Fruit fly (Drosophila melanogaster) whole organism: ENCODE results near the gene ACXC.

Experiments
- CG8478 ChIP-seq: fragments of >200 bp; optimal IDR thresholded peaks from 2 replicates; lab custom pipeline; 2018; ENCODE audit warnings: inconsistent platforms
- EcR ChIP-seq, 2 experiments: fragments of >200 bp; optimal IDR thresholded peaks; 2 replicates each; lab custom pipeline; 2017; ENCODE audit warnings: missing biosample characterization in 2 of 2, missing genetic modification characterization in 2 of 2, missing genetic modification reagents in 2 of 2
- pan ChIP-seq: fragments of >200 bp; optimal IDR thresholded peaks from 2 replicates; lab custom pipeline; 2017
- psq ChIP-seq: fragments of >200 bp; optimal IDR thresholded peaks from 2 replicates; lab custom pipeline; 2017

DNA sequence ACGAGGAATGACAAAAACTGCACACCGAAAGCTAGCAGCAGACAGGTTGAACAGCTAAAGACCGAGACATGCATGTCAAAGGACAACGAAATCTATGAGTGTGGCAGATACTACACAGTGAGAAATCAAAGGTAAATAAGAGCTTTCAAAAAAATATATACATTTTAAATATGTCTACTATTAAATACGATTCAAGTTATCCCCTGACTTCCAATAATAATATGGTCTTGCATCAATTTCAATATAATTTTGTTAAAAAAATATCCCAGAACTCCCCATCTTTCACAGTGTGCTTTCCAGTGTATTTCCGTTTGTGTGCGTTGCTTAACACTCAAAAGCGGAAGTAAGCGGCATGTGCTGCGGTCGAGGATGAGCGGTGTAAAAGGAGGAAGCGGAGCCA lies 20.7 kb downstream of the ACXC start:
- TF ChIP-seq psq (no peak), EcR (GFP tag; optimal IDR thresholded peaks at IDR 0.05; lab: Kevin White, UChicago) (no peak), pan (lab: Kevin White, UChicago) (no peak), CG8478 (lab: Kevin White, UChicago) (no peak)
